Fruit fly (Drosophila melanogaster) whole organism: ENCODE data around the gene CG31464.

Source experiments
- CG8478 ChIP-seq: fragments of >200 bp; optimal IDR thresholded peaks from 2 replicates; lab custom pipeline; 2018; ENCODE audit warnings: inconsistent platforms
- usp ChIP-seq: fragments of >200 bp; optimal IDR thresholded peaks from 2 replicates; lab custom pipeline; 2017; ENCODE audit warnings: missing biosample characterization, missing genetic modification characterization, mixed read lengths

DNA sequence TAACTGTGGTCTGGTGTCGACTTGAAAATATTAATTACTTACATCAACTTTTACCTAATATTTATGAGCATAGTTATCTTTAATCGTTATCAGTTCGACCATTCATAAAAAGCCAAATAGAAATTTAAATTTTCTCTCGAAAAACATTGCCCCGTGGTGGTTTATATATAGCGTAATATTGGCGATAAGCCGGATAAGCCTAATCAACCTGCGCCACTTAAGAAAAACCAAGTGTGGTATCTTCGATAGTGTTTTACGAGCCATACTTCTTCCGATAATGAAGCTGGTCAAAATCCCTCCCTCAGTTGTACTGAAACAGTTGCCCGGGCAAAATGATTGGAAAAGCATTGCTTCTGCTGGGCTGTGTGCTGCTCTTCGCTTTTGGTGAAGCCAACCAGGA lies 994 bp downstream of the CG31464 start, which contains the start of gene CG31463:
- no peak for TF ChIP-seq usp (GFP tag; lab: Kevin White, UChicago)
- TF ChIP-seq CG8478 (lab: Kevin White, UChicago): no peak
